Fruit fly (Drosophila melanogaster): ENCODE measurements around the gene Or85a.
A peak's percentile ranks its signal among the peaks of the same experiment; 100 is the strongest.

Or85a gene

DNA sequence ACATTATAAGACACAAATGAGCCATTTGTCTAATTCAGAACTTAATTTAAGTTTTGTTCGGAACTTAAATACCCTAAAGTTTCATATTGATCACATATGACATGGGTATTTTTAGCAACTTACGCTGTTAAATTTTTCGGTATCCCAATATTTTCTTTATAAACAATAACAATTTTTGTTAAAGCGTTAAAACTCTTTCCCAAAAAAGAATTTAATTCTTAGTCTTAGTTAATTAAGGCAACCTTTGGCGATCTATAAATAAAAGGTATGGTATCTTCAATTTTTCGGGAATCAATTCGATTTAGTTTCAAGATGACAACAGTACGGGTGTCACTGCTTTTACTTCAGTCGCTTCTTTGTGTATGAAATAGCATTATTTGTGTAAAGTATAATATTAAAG, 30.6 kb upstream of the Or85a start, which contains the start of gene CG31464:
Gene CG31464 (plus strand): TSS at position 301 of the 400 bp plus-strand sequence.
- TF ChIP-seq tai (GFP tag; optimal IDR thresholded peaks at IDR 0.05): no peak
- TF ChIP-seq foxo (GFP tag; optimal IDR thresholded peaks at IDR 0.05): no peak
- TF ChIP-seq CG32264 (GFP tag; optimal IDR thresholded peaks at IDR 0.05): no peak
- TF ChIP-seq HLH106 (tag; optimal IDR thresholded peaks at IDR 0.05): no peak
- no peak for TF ChIP-seq OdsH (GFP tag; optimal IDR thresholded peaks at IDR 0.05)
- no peak for TF ChIP-seq Abd-B (GFP tag; optimal IDR thresholded peaks at IDR 0.05)
- TF ChIP-seq dsf (GFP tag; optimal IDR thresholded peaks at IDR 0.05; ENCODE audit: borderline replicate concordance): no peak
- no peak for TF ChIP-seq Sp1 (GFP tag; optimal IDR thresholded peaks at IDR 0.05)
- TF ChIP-seq Dif (GFP tag; optimal IDR thresholded peaks at IDR 0.05; ENCODE audit: partially characterized antibody): no peak
- TF ChIP-seq N (GFP tag; optimal IDR thresholded peaks at IDR 0.05): no peak
- TF ChIP-seq Dfd (GFP tag; optimal IDR thresholded peaks at IDR 0.05): no peak

DNA sequence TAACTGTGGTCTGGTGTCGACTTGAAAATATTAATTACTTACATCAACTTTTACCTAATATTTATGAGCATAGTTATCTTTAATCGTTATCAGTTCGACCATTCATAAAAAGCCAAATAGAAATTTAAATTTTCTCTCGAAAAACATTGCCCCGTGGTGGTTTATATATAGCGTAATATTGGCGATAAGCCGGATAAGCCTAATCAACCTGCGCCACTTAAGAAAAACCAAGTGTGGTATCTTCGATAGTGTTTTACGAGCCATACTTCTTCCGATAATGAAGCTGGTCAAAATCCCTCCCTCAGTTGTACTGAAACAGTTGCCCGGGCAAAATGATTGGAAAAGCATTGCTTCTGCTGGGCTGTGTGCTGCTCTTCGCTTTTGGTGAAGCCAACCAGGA, 29.5 kb upstream of the Or85a start, which contains the start of gene CG31463:
Gene CG31463 (plus strand): TSS at position 302 of the 400 bp plus-strand sequence.
- TF ChIP-seq foxo (GFP tag; optimal IDR thresholded peaks at IDR 0.05) (no peak), sv (GFP tag; optimal IDR thresholded peaks at IDR 0.05) (no peak), usp (GFP tag; optimal IDR thresholded peaks at IDR 0.05) (no peak), rgr (GFP tag; optimal IDR thresholded peaks at IDR 0.05) (no peak), HLH106 (tag; optimal IDR thresholded peaks at IDR 0.05) (no peak), Jra (GFP tag; optimal IDR thresholded peaks at IDR 0.05) (no peak), lola (GFP tag; optimal IDR thresholded peaks at IDR 0.05) (no peak), jim (GFP tag; optimal IDR thresholded peaks at IDR 0.05) (no peak), psq (GFP tag; optimal IDR thresholded peaks at IDR 0.05) (no peak), N (GFP tag; optimal IDR thresholded peaks at IDR 0.05) (no peak), dsf (GFP tag; optimal IDR thresholded peaks at IDR 0.05; ENCODE audit: borderline replicate concordance) (no peak), Rel (GFP tag; optimal IDR thresholded peaks at IDR 0.05) (no peak), Rel (tag; optimal IDR thresholded peaks at IDR 0.05) (no peak), tai (GFP tag; optimal IDR thresholded peaks at IDR 0.05) (no peak)

DNA sequence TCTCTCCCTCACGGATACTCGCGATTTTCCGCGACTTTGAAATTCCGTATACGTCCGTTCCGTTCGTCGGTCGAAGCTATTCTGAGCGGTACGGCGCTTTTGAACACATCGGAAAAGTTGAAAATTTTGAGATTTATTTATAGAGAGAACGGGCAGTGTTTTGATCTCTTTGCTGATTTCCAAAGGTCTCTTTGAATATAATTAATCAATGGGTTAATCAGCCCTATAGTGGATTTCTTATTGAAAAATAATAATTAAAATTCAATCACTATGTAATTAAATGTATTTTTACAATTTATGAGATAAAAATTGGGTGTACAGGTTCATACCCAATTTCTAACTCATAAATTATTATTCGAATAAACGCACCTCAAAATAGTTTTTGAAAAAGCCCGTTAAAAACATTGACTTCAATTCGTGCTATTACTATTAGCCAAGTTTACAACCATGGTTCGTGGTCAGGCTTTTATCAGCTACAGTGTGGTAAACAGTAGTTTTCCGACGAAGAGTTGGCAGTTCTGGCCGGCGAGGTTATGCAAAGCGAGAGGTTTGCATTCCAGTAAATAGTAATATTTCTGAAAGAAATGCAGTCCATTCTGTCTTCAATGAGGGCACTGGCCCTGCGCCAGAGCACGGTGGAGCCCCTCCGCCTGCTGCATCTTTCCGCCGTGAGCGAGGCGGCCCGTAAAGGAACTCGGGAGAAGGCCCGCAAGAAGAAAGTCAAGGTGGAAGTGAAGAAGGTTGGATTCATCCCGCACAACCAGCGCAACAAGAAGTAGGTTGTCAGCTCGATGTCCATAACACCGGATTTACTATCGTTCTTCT, 20.4 kb upstream of the Or85a start, which contains the start of the genes CG9626 and mRpL1:
Gene CG9626 (minus strand): TSS at position 51 of the 825 bp plus-strand sequence.
Gene mRpL1 (plus strand): TSS at position 513 of the 825 bp plus-strand sequence.
- TF ChIP-seq Myc (optimal IDR thresholded peaks at IDR 0.05): peak; percentile 18
- TF ChIP-seq ey (GFP tag; optimal IDR thresholded peaks at IDR 0.05): no peak
- TF ChIP-seq fru (GFP tag; optimal IDR thresholded peaks at IDR 0.05): peak; percentile 98
- TF ChIP-seq br (GFP tag; optimal IDR thresholded peaks at IDR 0.05): no peak
- no peak for TF ChIP-seq h (GFP tag; optimal IDR thresholded peaks at IDR 0.05)

DNA sequence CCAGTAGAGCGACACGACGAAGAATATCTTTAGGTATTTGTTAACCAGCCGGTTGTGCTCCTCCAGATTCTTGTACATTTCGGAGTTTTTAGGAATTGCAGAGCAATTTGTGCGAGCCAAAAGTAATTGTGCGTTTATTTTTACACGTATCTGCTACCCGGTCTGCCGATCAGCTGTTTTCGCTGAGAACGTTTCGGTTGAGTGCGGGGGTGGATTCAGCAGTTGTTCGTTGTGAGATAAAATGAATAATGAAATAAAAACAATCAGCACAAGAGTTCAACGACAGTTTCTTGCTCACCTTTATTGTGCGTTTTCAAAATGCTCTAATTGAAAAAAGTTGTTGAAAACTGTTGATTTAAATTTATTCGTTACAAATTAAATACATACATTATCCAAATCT, 17.7 kb upstream of the Or85a start, which contains the start of gene nac:
Gene nac (minus strand): TSS at position 176 of the 400 bp plus-strand sequence.
- TF ChIP-seq HLH106 (tag; optimal IDR thresholded peaks at IDR 0.05) (peak; percentile 21), Dif (GFP tag; optimal IDR thresholded peaks at IDR 0.05; ENCODE audit: partially characterized antibody) (peak; percentile 44), Vsx2 (GFP tag; optimal IDR thresholded peaks at IDR 0.05; ENCODE audit: partially characterized antibody) (no peak), dl (GFP tag; optimal IDR thresholded peaks at IDR 0.05; ENCODE audit: insufficient read depth in 1 of 2, partially characterized antibody in 2 of 2) (no peak), CG32264 (GFP tag; optimal IDR thresholded peaks at IDR 0.05) (no peak), CG9705 (GFP tag; optimal IDR thresholded peaks at IDR 0.05) (peak; percentile 20), usp (GFP tag; optimal IDR thresholded peaks at IDR 0.05) (no peak), lola (GFP tag; optimal IDR thresholded peaks at IDR 0.05) (no peak), N (GFP tag; optimal IDR thresholded peaks at IDR 0.05) (no peak)

DNA sequence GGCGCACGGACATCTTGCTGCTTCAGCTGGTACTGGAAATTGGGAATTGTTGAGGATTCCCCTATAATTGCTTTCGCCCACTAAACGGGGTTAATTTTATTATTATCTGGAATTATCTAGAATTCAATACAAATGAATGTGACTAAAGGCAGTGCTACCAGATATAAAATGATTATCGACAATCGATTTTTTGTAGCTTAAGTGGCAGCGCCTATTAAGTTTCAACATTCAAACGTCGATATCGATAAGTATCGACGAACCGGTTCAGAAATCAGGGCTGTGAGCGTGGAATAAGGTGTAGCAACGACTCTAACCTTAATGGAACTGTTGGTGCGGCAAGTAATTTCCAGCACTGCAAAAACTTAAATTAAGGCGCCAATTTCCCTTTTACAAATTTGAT, 16.4 kb upstream of the Or85a start, which contains the start of gene Sgt1:
Gene Sgt1 (minus strand): TSS at position 165 of the 400 bp plus-strand sequence.
- peak; percentile 33 for TF ChIP-seq HLH106 (tag; optimal IDR thresholded peaks at IDR 0.05)
- TF ChIP-seq OdsH (GFP tag; optimal IDR thresholded peaks at IDR 0.05): peak; percentile 36
- TF ChIP-seq Rel (GFP tag; optimal IDR thresholded peaks at IDR 0.05): no peak
- TF ChIP-seq Rel (tag; optimal IDR thresholded peaks at IDR 0.05): peak; percentile 91
- TF ChIP-seq dl (GFP tag; optimal IDR thresholded peaks at IDR 0.05; ENCODE audit: insufficient read depth in 1 of 2, partially characterized antibody in 2 of 2): no peak
- TF ChIP-seq Vsx2 (GFP tag; optimal IDR thresholded peaks at IDR 0.05; ENCODE audit: partially characterized antibody): no peak
- TF ChIP-seq ey (GFP tag; optimal IDR thresholded peaks at IDR 0.05): peak; percentile 39
- TF ChIP-seq CG32264 (GFP tag; optimal IDR thresholded peaks at IDR 0.05): no peak
- TF ChIP-seq foxo (GFP tag; optimal IDR thresholded peaks at IDR 0.05): peak in 1 of 2 experiments; percentile 45
